Worm (Caenorhabditis elegans) whole organism, L3 larva: ENCODE results near the gene F56D2.2.

Experiments used
- R02D3.7 ChIP-seq: fragments of 150-350 bp; optimal IDR thresholded peaks from 2 replicates; lab custom pipeline; 2014; ENCODE audit warnings: missing biosample characterization, missing genetic modification characterization
- aly-2 ChIP-seq: fragments of 150-350 bp; optimal IDR thresholded peaks from 2 replicates; lab custom pipeline; 2014; ENCODE audit warnings: missing biosample characterization, missing genetic modification characterization
- ama-1 ChIP-seq: fragments of 150-350 bp; optimal IDR thresholded peaks from 2 replicates; lab custom pipeline; 2018
- ceh-16 ChIP-seq: sonication (generic microtip); optimal IDR thresholded peaks from 2 replicates; lab custom pipeline; 2017; ENCODE audit warnings: missing biosample characterization, missing genetic modification characterization
- ceh-28 ChIP-seq: fragments of 150-350 bp; optimal IDR thresholded peaks from 2 replicates; lab custom pipeline; 2014; ENCODE audit warnings: missing biosample characterization, missing genetic modification reagents, missing genetic modification characterization
- ceh-82 ChIP-seq: fragments of 150-350 bp; optimal IDR thresholded peaks from 2 replicates; lab custom pipeline; 2014; ENCODE audit warnings: missing biosample characterization, missing genetic modification characterization
- ceh-9 ChIP-seq: sonication (generic microtip); optimal IDR thresholded peaks from 2 replicates; lab custom pipeline; 2018; ENCODE audit warnings: missing biosample characterization, missing genetic modification characterization
- daf-12 ChIP-seq: fragments of 150-350 bp; optimal IDR thresholded peaks from 2 replicates; lab custom pipeline; 2014; ENCODE audit warnings: missing biosample characterization, missing genetic modification reagents, missing genetic modification characterization
- egl-5 ChIP-seq: fragments of 150-350 bp; optimal IDR thresholded peaks from 2 replicates; lab custom pipeline; 2017; ENCODE audit warnings: missing biosample characterization, missing genetic modification reagents, missing genetic modification characterization, inconsistent platforms
- elt-1 ChIP-seq: fragments of 150-350 bp; optimal IDR thresholded peaks from 2 replicates; lab custom pipeline; 2014; ENCODE audit warnings: missing biosample characterization, missing genetic modification characterization
- elt-2 ChIP-seq: sonication (generic microtip); optimal IDR thresholded peaks from 2 replicates; lab custom pipeline; 2016; ENCODE audit warnings: missing genetic modification reagents, mild to moderate bottlenecking, missing genetic modification characterization, missing compliant biosample characterization
- elt-3 ChIP-seq, 3 experiments: fragments of 150-350 bp in 1 of 3; sonication (generic microtip) in 2 of 3; optimal IDR thresholded peaks; 2 replicates in 2 of 3; 4 replicates in 1 of 3; lab custom pipeline; 2014 to 2017; ENCODE audit warnings: missing biosample characterization in 3 of 3, missing genetic modification characterization in 3 of 3
- eor-1 ChIP-seq, 2 experiments: fragments of 150-350 bp; optimal IDR thresholded peaks; 2 replicates each; lab custom pipeline; 2014 to 2018; ENCODE audit warnings: missing biosample characterization in 2 of 2, missing genetic modification characterization in 2 of 2
- jun-1 ChIP-seq: fragments of 150-350 bp; optimal IDR thresholded peaks from 2 replicates; lab custom pipeline; 2014; ENCODE audit warnings: missing biosample characterization, missing genetic modification reagents, missing genetic modification characterization
- lin-15B ChIP-seq: fragments of 150-350 bp; optimal IDR thresholded peaks from 2 replicates; lab custom pipeline; 2014; ENCODE audit warnings: missing biosample characterization, missing genetic modification characterization
- lin-39 ChIP-seq: fragments of 150-350 bp; optimal IDR thresholded peaks from 2 replicates; lab custom pipeline; 2018; ENCODE audit warnings: missing biosample characterization, missing genetic modification reagents, missing genetic modification characterization
- mdl-1 ChIP-seq: fragments of 150-350 bp; optimal IDR thresholded peaks from 2 replicates; lab custom pipeline; 2014; ENCODE audit warnings: missing biosample characterization, missing genetic modification characterization
- nfya-1 ChIP-seq: sonication (generic microtip); optimal IDR thresholded peaks from 2 replicates; lab custom pipeline; 2017; ENCODE audit warnings: missing genetic modification characterization, mild to moderate bottlenecking, missing compliant biosample characterization, antibody characterized with exemption, moderate library complexity; ENCODE audit not compliant: insufficient read depth
- nhr-11 ChIP-seq: fragments of 150-350 bp; optimal IDR thresholded peaks from 2 replicates; lab custom pipeline; 2014; ENCODE audit warnings: missing biosample characterization, missing genetic modification characterization
- nhr-12 ChIP-seq: fragments of 150-350 bp; optimal IDR thresholded peaks from 2 replicates; lab custom pipeline; 2014; ENCODE audit warnings: missing biosample characterization, missing genetic modification characterization
- nhr-23 ChIP-seq: fragments of 150-350 bp; optimal IDR thresholded peaks from 2 replicates; lab custom pipeline; 2014; ENCODE audit warnings: missing biosample characterization, missing genetic modification reagents, missing genetic modification characterization
- nhr-237 ChIP-seq: fragments of 150-350 bp; optimal IDR thresholded peaks from 2 replicates; lab custom pipeline; 2014; ENCODE audit warnings: missing biosample characterization, missing genetic modification characterization
- nhr-25 ChIP-seq: sonication (generic microtip); optimal IDR thresholded peaks from 2 replicates; lab custom pipeline; 2017; ENCODE audit warnings: missing biosample characterization, missing genetic modification characterization
- nhr-43 ChIP-seq: sonication (generic microtip); optimal IDR thresholded peaks from 2 replicates; lab custom pipeline; 2016; ENCODE audit warnings: mild to moderate bottlenecking, missing genetic modification characterization, missing compliant biosample characterization; ENCODE audit not compliant: poor library complexity, severe bottlenecking
- nhr-67 ChIP-seq: fragments of 150-350 bp; optimal IDR thresholded peaks from 2 replicates; lab custom pipeline; 2014; ENCODE audit warnings: missing biosample characterization, missing genetic modification characterization
- pha-4 ChIP-seq: fragments of 150-350 bp; optimal IDR thresholded peaks from 2 replicates; lab custom pipeline; 2014; ENCODE audit warnings: missing biosample characterization, missing genetic modification reagents, missing genetic modification characterization
- pqm-1 ChIP-seq: fragments of 150-350 bp; optimal IDR thresholded peaks from 2 replicates; lab custom pipeline; 2017; ENCODE audit warnings: missing biosample characterization, missing genetic modification characterization, inconsistent platforms
- sea-2 ChIP-seq: fragments of 150-350 bp; sonication (generic microtip); optimal IDR thresholded peaks from 4 replicates; lab custom pipeline; 2014; ENCODE audit warnings: missing biosample characterization, missing genetic modification reagents, missing genetic modification characterization
- tbx-2 ChIP-seq: sonication (generic microtip); optimal IDR thresholded peaks from 2 replicates; lab custom pipeline; 2016; ENCODE audit warnings: mild to moderate bottlenecking, missing genetic modification characterization, missing compliant biosample characterization
- unc-39 ChIP-seq: sonication (generic microtip); optimal IDR thresholded peaks from 4 replicates; lab custom pipeline; 2017; ENCODE audit warnings: missing biosample characterization, missing genetic modification characterization
- zag-1 ChIP-seq: fragments of 150-350 bp; optimal IDR thresholded peaks from 2 replicates; lab custom pipeline; 2014; ENCODE audit warnings: missing biosample characterization, missing genetic modification characterization
- ztf-4 ChIP-seq: fragments of 150-350 bp; optimal IDR thresholded peaks from 2 replicates; lab custom pipeline; 2014; ENCODE audit warnings: missing biosample characterization, missing genetic modification characterization

F56D2.2 gene

ce11 chrIII:5546309-5546708 is 40.8 kb upstream of the F56D2.2 start:
- TF ChIP-seq nhr-25 (tag; lab: Kevin White, UChicago) (peak; percentile 22), daf-12 (no peak), nhr-23 (tag; lab: Kevin White, UChicago) (peak; percentile 74), nfya-1 (peak; percentile 10), elt-1 (tag; lab: Kevin White, UChicago) (peak; percentile 28), nhr-67 (tag; lab: Kevin White, UChicago) (no peak), nhr-237 (tag; lab: Kevin White, UChicago) (no peak)

DNA sequence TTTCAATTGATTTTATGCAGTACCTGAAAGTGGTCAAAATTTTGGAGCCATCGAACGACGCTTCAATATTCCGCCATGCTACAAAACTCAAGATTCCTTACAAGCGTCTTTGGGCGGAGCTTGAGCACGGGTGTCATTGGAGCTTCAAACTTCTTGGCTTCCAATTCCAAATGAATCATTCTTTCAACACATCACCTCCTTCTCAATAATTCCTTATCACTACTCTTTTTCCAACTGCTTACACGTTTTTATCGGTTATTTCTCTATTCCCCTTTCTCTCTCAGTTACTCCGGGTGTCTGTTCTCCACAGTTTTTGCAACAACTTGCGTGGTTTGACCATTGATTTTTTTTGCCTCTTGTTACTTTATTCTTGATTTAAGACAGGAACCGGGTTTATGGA is 40.3 kb upstream of the F56D2.2 start, which contains the start of gene F09F7.5:
TSS of gene F09F7.5 (plus strand) at position 258 of the 400 bp plus-strand sequence.
- TF ChIP-seq ceh-9 (tag; lab: Kevin White, UChicago) (no peak), ceh-82 (tag; lab: Kevin White, UChicago) (no peak), elt-2 (peak; percentile 70), ceh-16 (tag; lab: Kevin White, UChicago) (no peak), pqm-1 (tag; lab: Kevin White, UChicago) (peak; percentile 64)

DNA sequence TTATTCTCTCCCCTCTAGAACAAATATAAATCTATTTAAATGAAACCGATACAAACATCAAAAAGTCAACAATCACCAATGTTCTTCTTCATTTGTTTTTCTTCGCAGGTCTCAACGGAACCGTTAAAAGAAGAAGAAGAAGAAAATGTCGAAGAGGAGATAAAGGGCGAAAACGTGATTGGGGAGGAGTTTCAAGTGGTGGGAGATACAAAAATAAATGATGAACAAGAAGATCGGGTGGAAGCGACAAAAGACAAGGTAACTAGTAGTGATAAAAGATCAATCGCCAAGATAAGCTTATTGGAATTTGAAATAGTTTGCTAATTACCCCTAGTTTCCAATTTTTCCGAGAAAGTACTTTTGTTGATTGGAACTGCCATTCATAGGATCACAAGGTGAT is 36.9 kb upstream of the F56D2.2 start:
- TF ChIP-seq nfya-1 (peak; percentile 28), daf-12 (no peak)

DNA sequence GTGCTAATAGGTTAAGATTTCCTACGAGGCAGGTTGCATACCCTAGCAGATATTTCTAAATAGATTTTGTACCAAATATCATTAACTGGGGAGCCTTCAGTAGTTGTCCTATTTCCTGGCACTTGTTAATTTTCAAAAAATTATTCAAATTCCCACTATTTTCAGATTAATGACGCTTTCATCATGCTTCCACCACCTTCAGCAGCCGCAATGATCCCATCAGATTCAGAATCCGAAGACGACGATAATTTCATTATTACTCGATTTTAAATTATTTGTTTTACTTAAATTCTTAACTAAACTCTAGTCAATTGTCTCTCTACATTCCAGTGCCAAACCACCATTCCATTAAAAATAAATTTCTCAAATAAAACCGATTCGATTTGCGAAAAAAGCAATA is 36.2 kb upstream of the F56D2.2 start:
- TF ChIP-seq nhr-43 (tag; lab: Kevin White, UChicago) (peak; percentile 34), pha-4 (tag; lab: Kevin White, UChicago) (peak; percentile 25), elt-2 (peak; percentile 31), nhr-11 (tag; lab: Kevin White, UChicago) (no peak), ama-1 (lab: Kevin White, UChicago) (peak; percentile 96)

- no peak for TF ChIP-seq daf-12
- no peak for TF ChIP-seq eor-1 (tag; optimal IDR thresholded peaks at IDR 0.05; lab: Kevin White, UChicago)
- peak; percentile 53 for TF ChIP-seq nfya-1
- peak; percentile 35 for TF ChIP-seq mdl-1
- TF ChIP-seq lin-39 (tag; lab: Kevin White, UChicago), result peak; percentile 47
- TF ChIP-seq nhr-25 (tag; lab: Kevin White, UChicago), result peak; percentile 75
- TF ChIP-seq ceh-9 (tag; lab: Kevin White, UChicago), result no peak
- TF ChIP-seq nhr-23 (tag; lab: Kevin White, UChicago), result peak; percentile 58
- TF ChIP-seq elt-1 (tag; lab: Kevin White, UChicago), result peak; percentile 95
- TF ChIP-seq ceh-16 (tag; lab: Kevin White, UChicago), result no peak
- no peak for TF ChIP-seq nhr-237 (tag; lab: Kevin White, UChicago)
- TF ChIP-seq ama-1 (lab: Kevin White, UChicago), result peak; percentile 87
- TF ChIP-seq aly-2 (tag; lab: Kevin White, UChicago), result no peak
- peak; percentile 8 for TF ChIP-seq R02D3.7
- no peak for TF ChIP-seq nhr-12
- peak; percentile 37 for TF ChIP-seq egl-5 (tag; lab: Kevin White, UChicago)
- TF ChIP-seq tbx-2 (tag; lab: Kevin White, UChicago), result no peak
- TF ChIP-seq zag-1 (tag; lab: Kevin White, UChicago), result no peak
- peak; percentile 85 for TF ChIP-seq pha-4 (tag; lab: Kevin White, UChicago)
- peak; percentile 44 for TF ChIP-seq jun-1
- TF ChIP-seq ceh-28 (tag; lab: Kevin White, UChicago), result peak; percentile 27
- TF ChIP-seq ztf-4 (tag; lab: Kevin White, UChicago), result no peak
- TF ChIP-seq pqm-1 (tag; lab: Kevin White, UChicago), result peak; percentile 92
- no peak for TF ChIP-seq unc-39 (tag; lab: Kevin White, UChicago)
- no peak for TF ChIP-seq elt-3 (tag; optimal IDR thresholded peaks at IDR 0.05; lab: Kevin White, UChicago)
- no peak for TF ChIP-seq nhr-67 (tag; lab: Kevin White, UChicago)
- peak; percentile 78 for TF ChIP-seq nhr-43 (tag; lab: Kevin White, UChicago)
- no peak for TF ChIP-seq sea-2 (GFP tag; lab: Kevin White, UChicago)
- peak; percentile 81 for TF ChIP-seq elt-2
- no peak for TF ChIP-seq lin-15B (tag; lab: Kevin White, UChicago)
These were observed 34.9 kb upstream of the F56D2.2 start, which contains the start of gene F09F7.6 for ce11 chrIII:5552072-5552667. Gene F09F7.6, minus strand, starts transcription at chrIII:5552135.
